Fruit fly (Drosophila melanogaster) whole organism, prepupa: Measurements from ENCODE around the gene ClC-c.

Experiments used
- CG11294 ChIP-seq: fragments of 200-800 bp; sonication (Bioruptor generic); IDR thresholded peaks from 2 replicates; pipeline ENCODE4 v1.3.6; 2022; ENCODE audit warnings: missing biosample characterization, missing genetic modification characterization
- CG11902 ChIP-seq: fragments of 200-800 bp; sonication (Bioruptor generic); optimal IDR thresholded peaks from 3 replicates; lab custom pipeline; 2016; ENCODE audit warnings: missing biosample characterization, missing genetic modification characterization
- CG16779 ChIP-seq: fragments of 200-800 bp; sonication (Bioruptor generic); optimal IDR thresholded peaks from 3 replicates; lab custom pipeline; 2017; ENCODE audit warnings: missing biosample characterization, mild to moderate bottlenecking, missing genetic modification characterization
- CG3032 ChIP-seq: fragments of 200-800 bp; optimal IDR thresholded peaks from 2 replicates; lab custom pipeline; 2019; ENCODE audit warnings: missing biosample characterization, mild to moderate bottlenecking, missing genetic modification characterization, moderate library complexity
- CG34406 ChIP-seq: fragments of 200-800 bp; sonication (Bioruptor generic); optimal IDR thresholded peaks from 3 replicates; lab custom pipeline; 2016; ENCODE audit warnings: missing biosample characterization, missing genetic modification characterization
- CG4318 ChIP-seq: fragments of 200-800 bp; sonication (Bioruptor generic); optimal IDR thresholded peaks from 3 replicates; lab custom pipeline; 2017; ENCODE audit warnings: missing biosample characterization, mild to moderate bottlenecking, missing genetic modification characterization
- CG6276 ChIP-seq: fragments of 200-800 bp; sonication (Bioruptor generic); optimal IDR thresholded peaks from 2 replicates; lab custom pipeline; 2017; ENCODE audit warnings: missing biosample characterization, mild to moderate bottlenecking, missing genetic modification characterization
- CG6808 ChIP-seq: fragments of 200-800 bp; sonication (Bioruptor generic); optimal IDR thresholded peaks from 3 replicates; lab custom pipeline; 2017; ENCODE audit warnings: missing biosample characterization, missing genetic modification characterization, mild to moderate bottlenecking, moderate library complexity, missing genetic modification reagents
- CG6854 ChIP-seq: fragments of 200-800 bp; sonication (Bioruptor generic); optimal IDR thresholded peaks from 2 replicates; lab custom pipeline; 2017; ENCODE audit warnings: missing biosample characterization, mild to moderate bottlenecking, missing genetic modification characterization
- CG7368 ChIP-seq: fragments of 200-800 bp; sonication (Bioruptor generic); optimal IDR thresholded peaks from 3 replicates; lab custom pipeline; 2016; ENCODE audit warnings: missing biosample characterization, missing genetic modification characterization
- CG8119 ChIP-seq: fragments of 200-800 bp; sonication (Bioruptor generic); IDR thresholded peaks from 3 replicates; pipeline ENCODE4 v1.3.6; 2022; ENCODE audit warnings: missing biosample characterization, missing genetic modification characterization
- CG9139 ChIP-seq: fragments of 200-800 bp; sonication (Bioruptor generic); optimal IDR thresholded peaks from 3 replicates; lab custom pipeline; 2017; ENCODE audit warnings: missing biosample characterization, mild to moderate bottlenecking, missing genetic modification characterization
- Eip78C ChIP-seq: fragments of 200-800 bp; sonication (Bioruptor generic); peaks from one replicate; lab custom pipeline; 2016; ENCODE audit warnings: missing biosample characterization, missing genetic modification characterization
- Ets96B ChIP-seq: fragments of 200-800 bp; optimal IDR thresholded peaks from 2 replicates; lab custom pipeline; 2019; ENCODE audit warnings: missing biosample characterization, mild to moderate bottlenecking, missing genetic modification characterization, moderate library complexity
- Gug ChIP-seq: fragments of 200-800 bp; sonication (Bioruptor generic); IDR thresholded peaks from 2 replicates; pipeline ENCODE4 v1.3.6; 2022; ENCODE audit warnings: missing biosample characterization, missing genetic modification characterization
- Hr39 ChIP-seq: fragments of 200-800 bp; sonication (Bioruptor generic); optimal IDR thresholded peaks from 2 replicates; lab custom pipeline; 2016; ENCODE audit warnings: missing biosample characterization, missing genetic modification characterization
- Hr4 ChIP-seq: fragments of 200-800 bp; sonication (Bioruptor generic); optimal IDR thresholded peaks from 3 replicates; lab custom pipeline; 2016; ENCODE audit warnings: missing biosample characterization, missing genetic modification characterization
- Met ChIP-seq: fragments of 200-800 bp; sonication (Bioruptor generic); optimal IDR thresholded peaks from 3 replicates; lab custom pipeline; 2016; ENCODE audit warnings: missing biosample characterization, missing genetic modification characterization
- Smox ChIP-seq: fragments of 200-800 bp; sonication (Bioruptor generic); optimal IDR thresholded peaks from 3 replicates; lab custom pipeline; 2016; ENCODE audit warnings: missing biosample characterization, missing genetic modification characterization
- Sox102F ChIP-seq: fragments of 200-800 bp; sonication (Bioruptor generic); optimal IDR thresholded peaks from 2 replicates; lab custom pipeline; 2016; ENCODE audit warnings: missing biosample characterization, mild to moderate bottlenecking, missing genetic modification characterization
- Sox14 ChIP-seq: fragments of 200-800 bp; sonication (Bioruptor generic); optimal IDR thresholded peaks from 3 replicates; lab custom pipeline; 2016; ENCODE audit warnings: missing biosample characterization, missing genetic modification characterization
- Sox15 ChIP-seq: fragments of 200-800 bp; sonication (Bioruptor generic); optimal IDR thresholded peaks from 3 replicates; lab custom pipeline; 2016; ENCODE audit warnings: missing biosample characterization, missing genetic modification characterization
- achi ChIP-seq: fragments of 200-800 bp; sonication (Bioruptor generic); optimal IDR thresholded peaks from 3 replicates; lab custom pipeline; 2016; ENCODE audit warnings: missing biosample characterization, missing genetic modification characterization
- acj6 ChIP-seq: fragments of 200-800 bp; sonication (Bioruptor generic); optimal IDR thresholded peaks from 3 replicates; lab custom pipeline; 2016; ENCODE audit warnings: missing biosample characterization, missing genetic modification characterization
- cyc ChIP-seq: fragments of 200-800 bp; sonication (Bioruptor generic); optimal IDR thresholded peaks from 3 replicates; lab custom pipeline; 2016; ENCODE audit warnings: missing biosample characterization, missing genetic modification characterization
- dac ChIP-seq: fragments of 200-800 bp; sonication (Bioruptor generic); optimal IDR thresholded peaks from 2 replicates; lab custom pipeline; 2017; ENCODE audit warnings: missing biosample characterization, mild to moderate bottlenecking, missing genetic modification characterization
- eg ChIP-seq: fragments of 200-800 bp; sonication (Bioruptor generic); IDR thresholded peaks from 3 replicates; pipeline ENCODE4 v1.3.6; 2022; ENCODE audit warnings: missing biosample characterization, missing genetic modification characterization
- esn ChIP-seq: fragments of 200-800 bp; sonication (Bioruptor generic); optimal IDR thresholded peaks from 2 replicates; lab custom pipeline; 2016; ENCODE audit warnings: missing biosample characterization, mild to moderate bottlenecking, missing genetic modification characterization, moderate library complexity
- fd59A ChIP-seq: fragments of 200-800 bp; sonication (Bioruptor generic); optimal IDR thresholded peaks from 2 replicates; lab custom pipeline; 2017; ENCODE audit warnings: missing biosample characterization, mild to moderate bottlenecking, missing genetic modification characterization, missing genetic modification reagents
- fd85E ChIP-seq: fragments of 200-800 bp; sonication (Bioruptor generic); optimal IDR thresholded peaks from 3 replicates; lab custom pipeline; 2016; ENCODE audit warnings: missing biosample characterization, missing genetic modification characterization
- net ChIP-seq: fragments of 200-800 bp; sonication (Bioruptor generic); optimal IDR thresholded peaks from 3 replicates; lab custom pipeline; 2016; ENCODE audit warnings: missing biosample characterization, missing genetic modification characterization
- pdm3 ChIP-seq: fragments of 200-800 bp; sonication (Bioruptor generic); optimal IDR thresholded peaks from 3 replicates; lab custom pipeline; 2016; ENCODE audit warnings: missing biosample characterization, missing genetic modification characterization
- salr ChIP-seq, 2 experiments: fragments of 200-800 bp; sonication (Bioruptor generic); optimal IDR thresholded peaks; 3 replicates each; lab custom pipeline; 2016 to 2018; ENCODE audit warnings: missing biosample characterization in 2 of 2, missing genetic modification characterization in 2 of 2, mild to moderate bottlenecking in 1 of 2
- ss ChIP-seq, 2 experiments: fragments of 200-800 bp; sonication (Bioruptor generic); optimal IDR thresholded peaks; 2 replicates in 1 of 2; 3 replicates in 1 of 2; lab custom pipeline; 2017 to 2018; ENCODE audit warnings: mild to moderate bottlenecking in 2 of 2, missing biosample characterization in 2 of 2, missing genetic modification characterization in 2 of 2, moderate library complexity in 1 of 2
- svp ChIP-seq: fragments of 200-800 bp; sonication (Bioruptor generic); peaks from one replicate; lab custom pipeline; 2016; ENCODE audit warnings: missing biosample characterization, missing genetic modification characterization

Gene ClC-c

dm6 chr3L:16043045-16043781 is 47.0 kb upstream of the ClC-c start (continued):
- TF ChIP-seq CG6276 (GFP tag; lab: Kevin White, UChicago), result peak; percentile 72
- TF ChIP-seq Ets96B (tag; lab: Kevin White, UChicago), result peak; percentile 92
- peak; percentile 76 for TF ChIP-seq esn (GFP tag; lab: Kevin White, UChicago)
- TF ChIP-seq Met (GFP tag; lab: Kevin White, UChicago), result peak; percentile 63
- TF ChIP-seq net, result peak; percentile 73
- peak; percentile 67 for TF ChIP-seq Gug (GFP tag; lab: Robert Waterston, UW)
- TF ChIP-seq CG3032 (tag; lab: Kevin White, UChicago), result peak; percentile 92
- peak; percentile 86 for TF ChIP-seq Eip78C (GFP tag; lab: Kevin White, UChicago)
- peak; percentile 84 for TF ChIP-seq achi (GFP tag; lab: Kevin White, UChicago)
- TF ChIP-seq CG9139 (GFP tag; lab: Kevin White, UChicago), result peak; percentile 73
- peak; percentile 64 for TF ChIP-seq eg (GFP tag; lab: Robert Waterston, UW)
- peak; percentile 10 for TF ChIP-seq Hr39 (GFP tag; lab: Kevin White, UChicago)
- peak; percentile 28 for TF ChIP-seq Sox14 (GFP tag; lab: Kevin White, UChicago)
- peak; percentile 42 for TF ChIP-seq Sox102F (GFP tag; lab: Kevin White, UChicago)

- no peak for TF ChIP-seq cyc
- no peak for TF ChIP-seq CG6808 (GFP tag; lab: Kevin White, UChicago)
- TF ChIP-seq dac (GFP tag; lab: Kevin White, UChicago), result no peak
- no peak for TF ChIP-seq CG8119 (GFP tag; lab: Robert Waterston, UW)
- 0 out of 3 replicates have a peak, but pooled peaks have one; percentile 18 for TF ChIP-seq eg (GFP tag; lab: Robert Waterston, UW)
- TF ChIP-seq Hr39 (GFP tag; lab: Kevin White, UChicago), result no peak
- no peak for TF ChIP-seq CG6854
- TF ChIP-seq Sox102F (GFP tag; lab: Kevin White, UChicago), result no peak
- TF ChIP-seq Eip78C (GFP tag; lab: Kevin White, UChicago), result peak; percentile 24
- no peak for TF ChIP-seq Ets96B (tag; lab: Kevin White, UChicago)
- no peak for TF ChIP-seq Sox15
- TF ChIP-seq svp (GFP tag; lab: Kevin White, UChicago), result peak; percentile 22
- no peak for TF ChIP-seq salr (GFP tag; optimal IDR thresholded peaks at IDR 0.05; lab: Kevin White, UChicago)
- TF ChIP-seq CG11294 (GFP tag; lab: Robert Waterston, UW), result no peak
- no peak for TF ChIP-seq CG7368 (GFP tag; lab: Kevin White, UChicago)
- no peak for TF ChIP-seq ss (GFP tag; optimal IDR thresholded peaks at IDR 0.05; lab: Kevin White, UChicago)
- TF ChIP-seq CG16779 (tag; lab: Kevin White, UChicago), result no peak
- no peak for TF ChIP-seq achi (GFP tag; lab: Kevin White, UChicago)
- no peak for TF ChIP-seq acj6 (GFP tag; lab: Kevin White, UChicago)
- TF ChIP-seq Sox14 (GFP tag; lab: Kevin White, UChicago), result peak; percentile 30
- TF ChIP-seq CG4318 (GFP tag; lab: Kevin White, UChicago), result no peak
- no peak for TF ChIP-seq Smox (GFP tag; lab: Kevin White, UChicago)
- no peak for TF ChIP-seq Hr4
- TF ChIP-seq CG11902 (GFP tag; lab: Kevin White, UChicago), result no peak
- TF ChIP-seq fd85E, result no peak
- no peak for TF ChIP-seq fd59A (GFP tag; lab: Kevin White, UChicago)
- no peak for TF ChIP-seq CG34406 (GFP tag; lab: Kevin White, UChicago)
- TF ChIP-seq pdm3 (GFP tag; lab: Kevin White, UChicago), result no peak
- no peak for TF ChIP-seq CG6276 (GFP tag; lab: Kevin White, UChicago)
These were observed 46.4 kb upstream of the ClC-c start for dm6 chr3L:16043782-16044352.
